Worm (Caenorhabditis elegans): ENCODE data around the gene ZK1320.5.

DNA sequence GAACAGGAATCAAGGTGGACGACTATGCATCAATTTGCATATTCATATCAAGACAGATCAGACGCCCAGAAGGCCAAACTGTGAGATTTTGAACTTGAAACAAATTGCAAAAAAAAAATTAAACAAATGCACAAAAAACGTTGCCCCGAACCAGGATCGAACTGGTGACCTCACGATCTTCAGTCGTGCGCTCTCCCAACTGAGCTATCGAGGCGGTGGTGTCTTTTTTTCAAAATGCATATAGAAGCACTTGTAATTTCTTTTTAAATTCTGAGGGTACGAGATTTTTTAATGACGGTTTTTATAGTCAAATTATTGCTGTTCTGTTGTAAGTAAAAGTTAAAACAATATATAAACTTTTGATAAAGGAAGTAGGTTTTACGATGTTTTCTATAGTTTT, 47.6 kb upstream of the ZK1320.5 start:
- TF ChIP-seq ceh-24 (tag; optimal IDR thresholded peaks at IDR 0.05) (no peak), tbx-7 (tag; optimal IDR thresholded peaks at IDR 0.05) (no peak), ets-4 (tag; optimal IDR thresholded peaks at IDR 0.05) (no peak), ama-1 (optimal IDR thresholded peaks at IDR 0.05) (no peak), C08G9.2 (tag; optimal IDR thresholded peaks at IDR 0.05) (no peak), C38D4.7 (GFP tag; optimal IDR thresholded peaks at IDR 0.05) (no peak), ceh-48 (tag; optimal IDR thresholded peaks at IDR 0.05) (no peak)
